Worm (Caenorhabditis elegans): ENCODE measurements around the gene sre-10.

sre-10 gene

DNA sequence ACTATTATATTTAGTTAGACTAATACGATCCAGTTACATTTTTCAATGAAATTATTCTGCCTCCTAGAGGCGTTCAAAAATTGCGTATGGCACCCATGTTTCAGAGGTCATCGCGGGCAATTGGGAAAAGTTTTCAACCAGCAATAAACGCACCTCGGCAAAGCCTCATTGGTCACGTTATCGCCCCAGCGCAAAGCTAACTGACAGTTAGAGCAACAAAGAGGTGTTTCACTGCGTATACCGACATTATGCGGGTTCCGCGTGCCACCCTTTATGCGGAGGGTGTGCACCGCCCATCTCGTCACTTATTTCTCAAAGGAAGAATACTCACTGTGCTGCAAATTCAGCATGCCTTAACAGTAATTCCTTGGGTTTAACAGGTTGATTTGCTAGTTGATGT lies 10.3 kb downstream of the sre-10 start (continued):
- no peak for TF ChIP-seq ztf-3 (GFP tag; optimal IDR thresholded peaks at IDR 0.05)
- TF ChIP-seq snpc-4 (GFP tag; optimal IDR thresholded peaks at IDR 0.05): peak; percentile 91
- peak; percentile 88 to 98 (median 96) for TF ChIP-seq snpc-4 (tag; optimal IDR thresholded peaks at IDR 0.05)
- no peak for TF ChIP-seq Y79H2A.3 (GFP tag; conservative IDR thresholded peaks at IDR 0.05)
- 0 out of 2 replicates have a peak, but pooled peaks have one; percentile 27 for TF ChIP-seq cebp-2 (GFP tag; IDR thresholded peaks at IDR 0.05)
- no peak for TF ChIP-seq F39B2.1 (GFP tag; IDR thresholded peaks at IDR 0.05)
- TF ChIP-seq zfh-2 (GFP tag; conservative IDR thresholded peaks at IDR 0.05): no peak
- TF ChIP-seq attf-5 (GFP tag; optimal IDR thresholded peaks at IDR 0.05): no peak
- TF ChIP-seq ztf-28 (GFP tag; IDR thresholded peaks at IDR 0.05): 0 out of 2 replicates have a peak, but pooled peaks have one; percentile 47
- TF ChIP-seq attf-3 (GFP tag; conservative IDR thresholded peaks at IDR 0.05): 0 out of 2 replicates have a peak, but pooled peaks have one; percentile 29
- no peak for TF ChIP-seq dpff-1 (tag; optimal IDR thresholded peaks at IDR 0.05)
- no peak for TF ChIP-seq hlh-26 (GFP tag; conservative IDR thresholded peaks at IDR 0.05)
- peak; percentile 82 for TF ChIP-seq attf-6 (GFP tag; IDR thresholded peaks at IDR 0.05)
- no peak for TF ChIP-seq madf-3 (GFP tag; IDR thresholded peaks at IDR 0.05)
- peak; percentile 46 for TF ChIP-seq tlf-1 (GFP tag; optimal IDR thresholded peaks at IDR 0.05)
- 0 out of 2 replicates have a peak, but pooled peaks have one; percentile 50 for TF ChIP-seq B0019.2 (GFP tag; conservative IDR thresholded peaks at IDR 0.05)
- no peak for TF ChIP-seq F57A8.1 (GFP tag; optimal IDR thresholded peaks at IDR 0.05)
- TF ChIP-seq B0261.1 (tag; optimal IDR thresholded peaks at IDR 0.05): no peak
- TF ChIP-seq madf-6 (GFP tag; IDR thresholded peaks at IDR 0.05): peak; percentile 85
- peak; percentile 26 for TF ChIP-seq fkh-3 (tag; optimal IDR thresholded peaks at IDR 0.05)
- peak; percentile 89 for TF ChIP-seq nfyb-1 (GFP tag; IDR thresholded peaks at IDR 0.05)
- no peak for TF ChIP-seq snpc-1.3 (tag; optimal IDR thresholded peaks at IDR 0.05; ENCODE audit: insufficient read depth)
- peak; percentile 68 for TF ChIP-seq lsl-1 (GFP tag; optimal IDR thresholded peaks at IDR 0.05)
- TF ChIP-seq T26A5.8 (tag; optimal IDR thresholded peaks at IDR 0.05): no peak
- TF ChIP-seq chd-7 (tag; optimal IDR thresholded peaks at IDR 0.05): no peak
- TF ChIP-seq unc-130 (GFP tag; optimal IDR thresholded peaks at IDR 0.05): peak; percentile 5
- no peak for TF ChIP-seq sptf-2 (GFP tag; optimal IDR thresholded peaks at IDR 0.05)
- TF ChIP-seq lsy-27 (tag; optimal IDR thresholded peaks at IDR 0.05; ENCODE audit: borderline replicate concordance, insufficient read depth): no peak
- no peak for TF ChIP-seq T07F8.4 (tag; optimal IDR thresholded peaks at IDR 0.05)
- no peak for TF ChIP-seq nhr-120 (GFP tag; IDR thresholded peaks at IDR 0.05)
- TF ChIP-seq nhr-80 (tag; optimal IDR thresholded peaks at IDR 0.05): peak; percentile 14
- TF ChIP-seq ztf-25 (GFP tag; IDR thresholded peaks at IDR 0.05): no peak
- no peak for TF ChIP-seq tbx-9 (tag; optimal IDR thresholded peaks at IDR 0.05; ENCODE audit: borderline replicate concordance)
- TF ChIP-seq lin-35 (GFP tag; optimal IDR thresholded peaks at IDR 0.05): no peak
- TF ChIP-seq F57C9.4 (tag; optimal IDR thresholded peaks at IDR 0.05): no peak
- TF ChIP-seq lin-40 (tag; optimal IDR thresholded peaks at IDR 0.05): no peak
- TF ChIP-seq ceh-40 (GFP tag; IDR thresholded peaks at IDR 0.05): no peak
- no peak for TF ChIP-seq ceh-79 (tag; optimal IDR thresholded peaks at IDR 0.05)
- no peak for TF ChIP-seq F10E7.11 (tag; optimal IDR thresholded peaks at IDR 0.05)
- no peak for TF ChIP-seq nhr-27 (tag; optimal IDR thresholded peaks at IDR 0.05)
- TF ChIP-seq hmg-20 (GFP tag; IDR thresholded peaks at IDR 0.05): peak; percentile 47; the same call in 1 of the 2 replicates
- 0 out of 2 replicates have a peak, but pooled peaks have one; percentile 29 for TF ChIP-seq ceh-100 (GFP tag; IDR thresholded peaks at IDR 0.05)
- TF ChIP-seq aptf-2 (GFP tag; conservative IDR thresholded peaks at IDR 0.05): no peak
- TF ChIP-seq sea-2 (GFP tag; IDR thresholded peaks at IDR 0.05): no peak
- peak; percentile 93 for TF ChIP-seq D2030.7 (GFP tag; IDR thresholded peaks at IDR 0.05)
- TF ChIP-seq aptf-3 (GFP tag; IDR thresholded peaks at IDR 0.05): no peak
- peak; percentile 95 for TF ChIP-seq him-1 (tag; optimal IDR thresholded peaks at IDR 0.05)
- TF ChIP-seq ztf-26 (tag; optimal IDR thresholded peaks at IDR 0.05): no peak
- TF ChIP-seq atf-7 (tag; optimal IDR thresholded peaks at IDR 0.05): peak; percentile 25

Data from whole organism, young adult.